Worm (Caenorhabditis elegans) whole organism, early embryonic: ENCODE results near the gene srz-38.
A peak's percentile ranks its signal among the peaks of the same experiment; 100 is the strongest.

Experiments
- ama-1 ChIP-seq: fragments of 150-350 bp; optimal IDR thresholded peaks from 2 replicates; lab custom pipeline; 2014
- ceh-13 ChIP-seq: fragments of 200-800 bp; sonication (Bioruptor generic); optimal IDR thresholded peaks from 2 replicates; lab custom pipeline; 2018; ENCODE audit warnings: mild to moderate bottlenecking, missing genetic modification characterization, missing compliant biosample characterization
- hnd-1 ChIP-seq: sonication (generic microtip); optimal IDR thresholded peaks from 2 replicates; lab custom pipeline; 2016; ENCODE audit warnings: missing genetic modification characterization, missing compliant biosample characterization
- scrt-1 ChIP-seq: fragments of 200-800 bp; sonication (Bioruptor generic); IDR thresholded peaks from 2 replicates; pipeline ENCODE4 v1.3.6; 2022; ENCODE audit warnings: missing genetic modification characterization, missing compliant biosample characterization
- sea-1 ChIP-seq: fragments of 200-800 bp; sonication (Bioruptor generic); conservative IDR thresholded peaks from 2 replicates; pipeline ENCODE4 v1.3.6; 2022; ENCODE audit warnings: missing genetic modification characterization, missing compliant biosample characterization

DNA sequence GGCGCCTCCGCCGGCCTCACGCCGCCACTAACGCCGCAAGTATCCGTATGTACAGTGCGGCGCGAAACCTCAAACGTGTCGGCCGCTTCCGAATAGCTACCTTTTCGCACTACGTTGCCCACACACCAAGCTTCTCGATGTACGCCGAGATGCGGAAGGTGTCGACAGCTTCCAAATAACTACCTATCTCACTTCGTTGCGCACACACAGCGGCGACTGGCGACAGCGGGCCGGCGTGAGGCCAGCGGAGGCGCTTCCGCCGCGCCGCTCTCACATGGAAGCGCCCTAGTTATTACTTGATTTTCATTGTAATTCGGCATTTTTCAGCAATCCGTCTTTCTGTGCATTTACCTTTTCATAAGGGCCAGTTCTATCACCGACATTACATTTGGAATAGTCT is 4.6 kb upstream of the srz-38 start:
- TF ChIP-seq ama-1 (lab: Kevin White, UChicago) (no peak), sea-1 (GFP tag; lab: Robert Waterston, UW) (0 out of 2 replicates have a peak, but pooled peaks have one; percentile 5), hnd-1 (tag; lab: Kevin White, UChicago) (no peak), ceh-13 (GFP tag; lab: Kevin White, UChicago) (no peak), scrt-1 (no peak)
